Fruit fly (Drosophila melanogaster): ENCODE results near the gene Eogt.

dm6 chr2L:2375655-2376417 is 5.1 kb upstream of the Eogt start, which contains the start of gene Atxn7:
- TF ChIP-seq h (GFP tag; optimal IDR thresholded peaks at IDR 0.05): peak; percentile 66
- peak; percentile 30 for TF ChIP-seq psq (GFP tag; optimal IDR thresholded peaks at IDR 0.05)
- TF ChIP-seq sage (GFP tag; optimal IDR thresholded peaks at IDR 0.05): peak; percentile 59
